Fruit fly (Drosophila melanogaster) Kc167 (cell line): ENCODE results near the gene Ir25a.

ENCODE experiments used
- Myc ChIP-seq: fragments of >200 bp; optimal IDR thresholded peaks from 2 replicates; lab custom pipeline; 2017; ENCODE audit warnings: missing external identifiers
- ttk ChIP-seq: sonication (Bioruptor generic); optimal IDR thresholded peaks from 2 replicates; lab custom pipeline; 2017; ENCODE audit warnings: missing external identifiers

DNA sequence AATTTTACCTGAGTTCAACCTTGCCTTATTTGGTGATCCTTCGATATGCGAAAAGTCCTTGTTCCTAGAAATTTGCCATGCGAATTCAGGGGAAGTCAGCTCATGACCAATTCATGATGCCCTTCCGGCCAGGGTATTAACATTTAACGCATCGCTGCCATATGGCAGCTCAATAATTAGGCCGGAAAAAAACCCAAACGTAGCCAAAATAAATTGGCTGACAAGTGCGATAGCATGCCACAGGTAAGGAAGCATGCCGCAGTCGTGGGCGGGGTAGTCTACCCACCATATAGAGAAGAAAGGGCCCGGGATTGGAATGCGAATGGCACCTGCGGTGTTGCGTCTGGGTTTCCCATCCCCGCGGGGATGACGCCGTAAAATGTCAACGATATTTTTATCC lies 11.3 kb downstream of the Ir25a start:
- TF ChIP-seq ttk (lab: Kevin White, UChicago) (no peak), Myc (lab: Kevin White, UChicago) (no peak)
